Worm (Caenorhabditis elegans) whole organism, early embryonic: ENCODE data around the gene Y69A2AR.24.

Source experiments
- F13C5.2 ChIP-seq: sonication (generic microtip); optimal IDR thresholded peaks from 2 replicates; lab custom pipeline; 2017; ENCODE audit warnings: mild to moderate bottlenecking, missing genetic modification characterization, inconsistent platforms, missing compliant biosample characterization
- aly-1 ChIP-seq: sonication (generic microtip); optimal IDR thresholded peaks from 2 replicates; lab custom pipeline; 2016; ENCODE audit warnings: missing genetic modification characterization, missing compliant biosample characterization
- ama-1 ChIP-seq: fragments of 150-350 bp; optimal IDR thresholded peaks from 2 replicates; lab custom pipeline; 2014
- ceh-13 ChIP-seq: fragments of 200-800 bp; sonication (Bioruptor generic); optimal IDR thresholded peaks from 2 replicates; lab custom pipeline; 2018; ENCODE audit warnings: mild to moderate bottlenecking, missing genetic modification characterization, missing compliant biosample characterization
- ets-7 ChIP-seq: sonication (generic microtip); optimal IDR thresholded peaks from 2 replicates; lab custom pipeline; 2016; ENCODE audit warnings: missing genotype, missing genetic modification characterization, missing compliant biosample characterization
- flt-1 ChIP-seq: fragments of 200-800 bp; sonication (Bioruptor generic); IDR thresholded peaks from 2 replicates; pipeline ENCODE4 v1.3.6; 2022; ENCODE audit warnings: missing genetic modification characterization, missing compliant biosample characterization
- hmbx-1 ChIP-seq: sonication (generic microtip); optimal IDR thresholded peaks from 2 replicates; lab custom pipeline; 2016; ENCODE audit warnings: mild to moderate bottlenecking, missing genetic modification characterization, missing compliant biosample characterization
- hmg-4 ChIP-seq: fragments of 200-800 bp; sonication (Bioruptor generic); optimal IDR thresholded peaks from 2 replicates; lab custom pipeline; 2018; ENCODE audit warnings: mild to moderate bottlenecking, missing genetic modification characterization, missing compliant biosample characterization
- hnd-1 ChIP-seq: sonication (generic microtip); optimal IDR thresholded peaks from 2 replicates; lab custom pipeline; 2016; ENCODE audit warnings: missing genetic modification characterization, missing compliant biosample characterization
- scrt-1 ChIP-seq: fragments of 200-800 bp; sonication (Bioruptor generic); IDR thresholded peaks from 2 replicates; pipeline ENCODE4 v1.3.6; 2022; ENCODE audit warnings: missing genetic modification characterization, missing compliant biosample characterization
- sea-1 ChIP-seq: fragments of 200-800 bp; sonication (Bioruptor generic); conservative IDR thresholded peaks from 2 replicates; pipeline ENCODE4 v1.3.6; 2022; ENCODE audit warnings: missing genetic modification characterization, missing compliant biosample characterization
- tbx-11 ChIP-seq: fragments of 200-800 bp; sonication (Bioruptor generic); IDR thresholded peaks from 2 replicates; pipeline ENCODE4 v1.3.6; 2022; ENCODE audit warnings: missing genetic modification characterization, missing compliant biosample characterization
- tbx-37 ChIP-seq: fragments of 200-800 bp; sonication (Bioruptor generic); conservative IDR thresholded peaks from 2 replicates; pipeline ENCODE4 v1.3.6; 2022; ENCODE audit warnings: missing genetic modification reagents, missing genetic modification characterization, missing compliant biosample characterization
- tra-4 ChIP-seq: sonication (generic microtip); optimal IDR thresholded peaks from 2 replicates; lab custom pipeline; 2017; ENCODE audit warnings: missing genetic modification characterization, missing compliant biosample characterization

- TF ChIP-seq ceh-13 (GFP tag; lab: Kevin White, UChicago): no peak
- TF ChIP-seq ama-1 (lab: Kevin White, UChicago): no peak
- TF ChIP-seq tbx-11 (GFP tag; lab: Robert Waterston, UW): no peak
- no peak for TF ChIP-seq scrt-1
- TF ChIP-seq hmg-4 (GFP tag; lab: Kevin White, UChicago): no peak
- TF ChIP-seq aly-1: no peak
- no peak for TF ChIP-seq hnd-1
- no peak for TF ChIP-seq sea-1
- no peak for TF ChIP-seq hmbx-1 (tag; lab: Kevin White, UChicago)
- no peak for TF ChIP-seq tbx-37 (GFP tag; lab: Robert Waterston, UW)
- no peak for TF ChIP-seq ets-7
- no peak for TF ChIP-seq flt-1 (GFP tag; lab: Robert Waterston, UW)
- no peak for TF ChIP-seq tra-4 (tag; lab: Kevin White, UChicago)
- TF ChIP-seq F13C5.2 (tag; lab: Kevin White, UChicago): no peak
Observed at ce11 chrIV:2607513-2608101, 43.7 kb upstream of the Y69A2AR.24 start, which contains the start of gene vamp-7.
